Worm (Caenorhabditis elegans) whole organism, young adult: ENCODE measurements around the gene fis-2.

Source experiments
- ama-1 ChIP-seq, 3 experiments: fragments of 150-350 bp in 1 of 3; sonication (generic microtip) in 2 of 3; optimal IDR thresholded peaks; 2 replicates each; lab custom pipeline; 2014 to 2018; ENCODE audit warnings: missing biosample characterization in 2 of 3, missing genetic modification characterization in 2 of 3, missing genetic modification reagents in 2 of 3
- dpff-1 ChIP-seq: sonication (generic microtip); optimal IDR thresholded peaks from 2 replicates; lab custom pipeline; 2017; ENCODE audit warnings: mild to moderate bottlenecking, missing genetic modification characterization, missing compliant biosample characterization
- him-1 ChIP-seq: sonication (generic microtip); optimal IDR thresholded peaks from 2 replicates; lab custom pipeline; 2016; ENCODE audit warnings: missing genotype, missing genetic modification reagents, missing genetic modification characterization, missing compliant biosample characterization
- lag-1 ChIP-seq: fragments of 200-800 bp; sonication (Bioruptor generic); IDR thresholded peaks from 2 replicates; pipeline ENCODE4 v1.3.6; 2022; ENCODE audit warnings: missing genetic modification reagents, missing genetic modification characterization, missing compliant biosample characterization
- pha-4 ChIP-seq: fragments of 150-350 bp; sonication (generic microtip); optimal IDR thresholded peaks from 2 replicates; lab custom pipeline; 2014; ENCODE audit warnings: missing biosample characterization, missing genetic modification reagents, missing genetic modification characterization
- snpc-4 ChIP-seq, 5 experiments: fragments of 150-350 bp in 1 of 5; sonication (generic microtip) in 4 of 5; optimal IDR thresholded peaks; 2 replicates each; lab custom pipeline; 2014 to 2018; ENCODE audit warnings: missing genetic modification characterization in 5 of 5, missing biosample characterization in 3 of 5, antibody characterized with exemption in 2 of 5, mild to moderate bottlenecking in 2 of 5, missing compliant biosample characterization in 2 of 5, missing genotype in 2 of 5, moderate library complexity in 2 of 5, missing genetic modification reagents in 1 of 5
- unc-130 ChIP-seq: sonication (generic microtip); optimal IDR thresholded peaks from 2 replicates; lab custom pipeline; 2016; ENCODE audit warnings: missing genetic modification reagents, missing genetic modification characterization, missing compliant biosample characterization
- unc-62 ChIP-seq: fragments of 150-350 bp; optimal IDR thresholded peaks from 2 replicates; lab custom pipeline; 2014; ENCODE audit warnings: missing biosample characterization, missing genetic modification reagents, missing genetic modification characterization

- TF ChIP-seq snpc-4 (GFP tag; optimal IDR thresholded peaks at IDR 0.05; lab: Kevin White, UChicago) (no peak), snpc-4 (tag; optimal IDR thresholded peaks at IDR 0.05; lab: Kevin White, UChicago) (no peak), lag-1 (GFP tag; lab: Robert Waterston, UW) (no peak), dpff-1 (no peak), unc-62 (GFP tag; lab: Kevin White, UChicago) (no peak), ama-1 (optimal IDR thresholded peaks at IDR 0.05; lab: Kevin White, UChicago) (no peak), ama-1 (GFP tag; optimal IDR thresholded peaks at IDR 0.05; lab: Kevin White, UChicago) (no peak), unc-130 (GFP tag; lab: Kevin White, UChicago) (no peak), him-1 (tag; lab: Kevin White, UChicago) (no peak), pha-4 (tag; lab: Kevin White, UChicago) (no peak)
Measured at ce11 chrX:8236515-8236914, 48.5 kb downstream of the fis-2 start.
